Fruit fly (Drosophila melanogaster) whole organism, embryonic: ENCODE results near the gene Sik2.

Source experiments
- ATbp ChIP-seq: fragments of 200-800 bp; sonication (Bioruptor generic); optimal IDR thresholded peaks from 2 replicates; lab custom pipeline; 2017; ENCODE audit warnings: missing biosample characterization, mild to moderate bottlenecking, missing genetic modification characterization, missing genetic modification reagents
- Asciz ChIP-seq: fragments of 200-800 bp; sonication (Bioruptor generic); optimal IDR thresholded peaks from 2 replicates; lab custom pipeline; 2017; ENCODE audit warnings: missing biosample characterization, mild to moderate bottlenecking, missing genetic modification characterization, missing genetic modification reagents
- BtbVII ChIP-seq: fragments of 200-800 bp; sonication (Bioruptor generic); optimal IDR thresholded peaks from 3 replicates; lab custom pipeline; 2017; ENCODE audit warnings: missing biosample characterization, mild to moderate bottlenecking, missing genetic modification characterization
- CG1024 ChIP-seq: fragments of 200-800 bp; sonication (Bioruptor generic); IDR thresholded peaks from 2 replicates; pipeline ENCODE4 v1.3.6; 2022; ENCODE audit warnings: missing biosample characterization, missing genetic modification characterization
- CG13424 ChIP-seq: fragments of 200-800 bp; sonication (Bioruptor generic); optimal IDR thresholded peaks from 2 replicates; lab custom pipeline; 2019; ENCODE audit warnings: missing biosample characterization, mild to moderate bottlenecking, missing genetic modification characterization, moderate library complexity
- CG13624 ChIP-seq: fragments of 200-800 bp; sonication (Bioruptor generic); optimal IDR thresholded peaks from 2 replicates; lab custom pipeline; 2016; ENCODE audit warnings: missing biosample characterization, missing genetic modification characterization
- CG14050 ChIP-seq: fragments of 200-800 bp; sonication (Bioruptor generic); IDR thresholded peaks from 3 replicates; pipeline ENCODE4 v1.3.6; 2022; ENCODE audit warnings: missing biosample characterization, missing genetic modification characterization
- CG1647 ChIP-seq: fragments of 200-800 bp; sonication (Bioruptor generic); optimal IDR thresholded peaks from 3 replicates; lab custom pipeline; 2016; ENCODE audit warnings: missing biosample characterization, missing genetic modification characterization
- CG16813 ChIP-seq: fragments of 200-800 bp; sonication (Bioruptor generic); IDR thresholded peaks from 3 replicates; pipeline ENCODE4 v1.3.6; 2022; ENCODE audit warnings: missing biosample characterization, missing genetic modification characterization; ENCODE audit not compliant: partially characterized antibody
- CG18599 ChIP-seq: fragments of 200-800 bp; sonication (Bioruptor generic); optimal IDR thresholded peaks from 3 replicates; lab custom pipeline; 2017; ENCODE audit warnings: missing biosample characterization, missing genetic modification characterization, mild to moderate bottlenecking, moderate library complexity, missing genetic modification reagents
- CG18619 ChIP-seq: fragments of 200-800 bp; sonication (Bioruptor generic); optimal IDR thresholded peaks from 3 replicates; lab custom pipeline; 2017; ENCODE audit warnings: missing biosample characterization, mild to moderate bottlenecking, missing genetic modification characterization
- CG2889 ChIP-seq: fragments of 200-800 bp; sonication (Bioruptor generic); IDR thresholded peaks from 3 replicates; pipeline ENCODE4 v1.3.6; 2022; ENCODE audit warnings: missing biosample characterization, missing genetic modification characterization
- CG30020 ChIP-seq: fragments of 200-800 bp; optimal IDR thresholded peaks from 2 replicates; lab custom pipeline; 2019; ENCODE audit warnings: missing biosample characterization, mild to moderate bottlenecking, missing genetic modification characterization, moderate library complexity
- CG3838 ChIP-seq: fragments of 200-800 bp; sonication (Bioruptor generic); optimal IDR thresholded peaks from 3 replicates; lab custom pipeline; 2016; ENCODE audit warnings: missing biosample characterization, missing genetic modification characterization
- CG4282 ChIP-seq: fragments of 200-800 bp; sonication (Bioruptor generic); optimal IDR thresholded peaks from 2 replicates; lab custom pipeline; 2016; ENCODE audit warnings: missing biosample characterization, missing genetic modification characterization
- CG4617 ChIP-seq: fragments of 200-800 bp; sonication (Bioruptor generic); optimal IDR thresholded peaks from 3 replicates; lab custom pipeline; 2016; ENCODE audit warnings: missing biosample characterization, missing genetic modification characterization, borderline replicate concordance
- CG4854 ChIP-seq: fragments of 200-800 bp; sonication (Bioruptor generic); optimal IDR thresholded peaks from 2 replicates; lab custom pipeline; 2016; ENCODE audit warnings: missing biosample characterization, missing genetic modification characterization, inconsistent platforms
- CG6272 ChIP-seq: fragments of 200-800 bp; sonication (Bioruptor generic); IDR thresholded peaks from 2 replicates; pipeline ENCODE4 v1.3.6; 2022; ENCODE audit warnings: missing biosample characterization, missing genetic modification characterization
- CG8089 ChIP-seq: fragments of 200-800 bp; sonication (Bioruptor generic); optimal IDR thresholded peaks from 3 replicates; lab custom pipeline; 2016; ENCODE audit warnings: missing biosample characterization, missing genetic modification characterization
- CkIIα-i1 ChIP-seq: fragments of 200-800 bp; sonication (Bioruptor generic); IDR thresholded peaks from 2 replicates; pipeline ENCODE4 v1.3.6; 2022; ENCODE audit warnings: missing biosample characterization, missing genetic modification characterization
- Dad ChIP-seq: fragments of 200-800 bp; sonication (Bioruptor generic); optimal IDR thresholded peaks from 3 replicates; lab custom pipeline; 2016; ENCODE audit warnings: missing biosample characterization, missing genetic modification characterization
- Dfd ChIP-seq, 2 experiments: fragments of >200 bp; optimal IDR thresholded peaks; 2 replicates each; lab custom pipeline; 2017; ENCODE audit warnings: missing biosample characterization in 2 of 2, missing genetic modification characterization in 2 of 2
- HLH4C ChIP-seq: fragments of 200-800 bp; sonication (Bioruptor generic); IDR thresholded peaks from 3 replicates; pipeline ENCODE4 v1.3.6; 2022; ENCODE audit warnings: missing biosample characterization, missing genetic modification characterization; ENCODE audit not compliant: partially characterized antibody
- HmgZ ChIP-seq: fragments of 200-800 bp; sonication (Bioruptor generic); optimal IDR thresholded peaks from 2 replicates; lab custom pipeline; 2018; ENCODE audit warnings: missing biosample characterization, mild to moderate bottlenecking, missing genetic modification characterization
- Hr3 ChIP-seq: fragments of 200-800 bp; sonication (Bioruptor generic); optimal IDR thresholded peaks from 3 replicates; lab custom pipeline; 2016; ENCODE audit warnings: missing biosample characterization, missing genetic modification characterization
- Sin3A ChIP-seq: fragments of >200 bp; optimal IDR thresholded peaks from 2 replicates; lab custom pipeline; 2018
- amos ChIP-seq: fragments of 200-800 bp; sonication (Bioruptor generic); IDR thresholded peaks from 2 replicates; pipeline ENCODE4 v1.3.6; 2022; ENCODE audit warnings: missing biosample characterization, missing genetic modification characterization; ENCODE audit not compliant: partially characterized antibody
- aop ChIP-seq: fragments of 200-800 bp; sonication (Bioruptor generic); IDR thresholded peaks from 2 replicates; pipeline ENCODE4 v1.3.6; 2022; ENCODE audit warnings: missing biosample characterization, missing genetic modification characterization
- bbx ChIP-seq: fragments of 200-800 bp; sonication (Bioruptor generic); IDR thresholded peaks from 2 replicates; pipeline ENCODE4 v1.3.6; 2022; ENCODE audit warnings: missing biosample characterization, missing genetic modification characterization; ENCODE audit not compliant: partially characterized antibody
- br ChIP-seq: fragments of >200 bp; optimal IDR thresholded peaks from 2 replicates; lab custom pipeline; 2017
- chm ChIP-seq: fragments of 200-800 bp; sonication (Bioruptor generic); IDR thresholded peaks from 2 replicates; pipeline ENCODE4 v1.3.6; 2022; ENCODE audit warnings: missing biosample characterization, missing genetic modification characterization
- corto ChIP-seq: fragments of 200-800 bp; sonication (Bioruptor generic); optimal IDR thresholded peaks from 2 replicates; lab custom pipeline; 2016; ENCODE audit warnings: missing biosample characterization, mild to moderate bottlenecking, missing genetic modification characterization, moderate library complexity
- dm ChIP-seq: fragments of 200-800 bp; sonication (Bioruptor generic); optimal IDR thresholded peaks from 3 replicates; lab custom pipeline; 2016; ENCODE audit warnings: missing biosample characterization, missing genetic modification characterization
- dysf ChIP-seq: fragments of 200-800 bp; sonication (Bioruptor generic); IDR thresholded peaks from 3 replicates; pipeline ENCODE4 v1.3.6; 2022; ENCODE audit warnings: missing biosample characterization, missing genetic modification characterization
- en ChIP-seq: fragments of 200-800 bp; sonication (Bioruptor generic); optimal IDR thresholded peaks from 2 replicates; lab custom pipeline; 2016; ENCODE audit warnings: missing biosample characterization, missing genetic modification characterization
- esg ChIP-seq: fragments of 200-800 bp; sonication (Bioruptor generic); conservative IDR thresholded peaks from 2 replicates; pipeline ENCODE4 v1.3.6; 2022; ENCODE audit warnings: missing biosample characterization, missing genetic modification characterization
- ewg ChIP-seq: fragments of 200-800 bp; sonication (Bioruptor generic); optimal IDR thresholded peaks from 3 replicates; lab custom pipeline; 2017; ENCODE audit warnings: mild to moderate bottlenecking, missing biosample characterization, missing genetic modification reagents, missing genetic modification characterization
- hb ChIP-seq: fragments of 200-800 bp; sonication (Bioruptor generic); IDR thresholded peaks from 3 replicates; pipeline ENCODE4 v1.3.6; 2022; ENCODE audit warnings: missing biosample characterization, missing genetic modification characterization; ENCODE audit not compliant: partially characterized antibody
- jumu ChIP-seq: fragments of 200-800 bp; sonication (Bioruptor generic); optimal IDR thresholded peaks from 3 replicates; lab custom pipeline; 2016; ENCODE audit warnings: missing biosample characterization, missing genetic modification characterization
- lab ChIP-seq: fragments of 200-800 bp; sonication (Bioruptor generic); optimal IDR thresholded peaks from 3 replicates; lab custom pipeline; 2017; ENCODE audit warnings: missing biosample characterization, missing genetic modification characterization, mild to moderate bottlenecking, moderate library complexity, missing genetic modification reagents
- lilli ChIP-seq: fragments of 200-800 bp; sonication (Bioruptor generic); optimal IDR thresholded peaks from 3 replicates; lab custom pipeline; 2016; ENCODE audit warnings: missing biosample characterization, missing genetic modification characterization
- lov ChIP-seq, 2 experiments: fragments of 200-800 bp in 1 of 2; fragments of >200 bp in 1 of 2; sonication (Bioruptor generic) in 1 of 2; IDR thresholded peaks in 1 of 2; optimal IDR thresholded peaks in 1 of 2; 2 replicates in 1 of 2; 3 replicates in 1 of 2; pipeline versions ENCODE4 v1.3.6 to Lab custom; 2017 to 2022; ENCODE audit warnings: missing biosample characterization in 1 of 2, missing genetic modification characterization in 1 of 2
- mld ChIP-seq: fragments of 200-800 bp; sonication (Bioruptor generic); IDR thresholded peaks from 3 replicates; pipeline ENCODE4 v1.3.6; 2022; ENCODE audit warnings: missing biosample characterization, missing genetic modification characterization; ENCODE audit not compliant: partially characterized antibody
- pan ChIP-seq, 4 experiments: fragments of >200 bp in 3 of 4; fragments of 200-800 bp in 1 of 4; sonication (Bioruptor generic) in 1 of 4; optimal IDR thresholded peaks in 3 of 4; IDR thresholded peaks in 1 of 4; 2 replicates each; pipeline versions ENCODE4 v1.3.6 to Lab custom; 2017 to 2022; ENCODE audit warnings: missing biosample characterization in 2 of 4, missing genetic modification characterization in 2 of 4, mixed read lengths in 1 of 4
- phol ChIP-seq: fragments of 200-800 bp; sonication (Bioruptor generic); optimal IDR thresholded peaks from 3 replicates; lab custom pipeline; 2018; ENCODE audit warnings: missing biosample characterization, mild to moderate bottlenecking, missing genetic modification characterization, moderate library complexity
- repo ChIP-seq: fragments of 200-800 bp; sonication (Bioruptor generic); optimal IDR thresholded peaks from 2 replicates; lab custom pipeline; 2016; ENCODE audit warnings: missing biosample characterization, missing genetic modification characterization
- scrt ChIP-seq: fragments of 200-800 bp; sonication (Bioruptor generic); optimal IDR thresholded peaks from 2 replicates; lab custom pipeline; 2018; ENCODE audit warnings: missing biosample characterization, mild to moderate bottlenecking, missing genetic modification characterization, moderate library complexity
- slp2 ChIP-seq: fragments of 200-800 bp; sonication (Bioruptor generic); optimal IDR thresholded peaks from 2 replicates; lab custom pipeline; 2016; ENCODE audit warnings: missing biosample characterization, missing genetic modification characterization
- trem ChIP-seq: fragments of 200-800 bp; optimal IDR thresholded peaks from 3 replicates; lab custom pipeline; 2019; ENCODE audit warnings: missing biosample characterization, mild to moderate bottlenecking, missing genetic modification characterization, moderate library complexity
- vvl ChIP-seq: fragments of 200-800 bp; sonication (Bioruptor generic); IDR thresholded peaks from 2 replicates; pipeline ENCODE4 v1.3.6; 2022; ENCODE audit warnings: missing biosample characterization, missing genetic modification characterization
- yki ChIP-seq: fragments of >200 bp; optimal IDR thresholded peaks from 3 replicates; lab custom pipeline; 2018

Gene Sik2

dm6 chrX:2070708-2071063 is 9.0 kb upstream of the Sik2 start (continued):
- TF ChIP-seq repo (GFP tag; lab: Kevin White, UChicago) (no peak), lov (optimal IDR thresholded peaks at IDR 0.05; lab: Kevin White, UChicago) (no peak), lov (GFP tag; IDR thresholded peaks at IDR 0.05; lab: Robert Waterston, UW) (no peak), dm (GFP tag; lab: Kevin White, UChicago) (no peak), CG1024 (GFP tag; lab: Robert Waterston, UW) (peak; percentile 39; the same call in 1 of the 2 replicates), CkIIα-i1 (GFP tag; lab: Robert Waterston, UW) (no peak), CG18599 (peak; percentile 80), lilli (peak; percentile 58), amos (GFP tag; lab: Robert Waterston, UW) (no peak), CG16813 (GFP tag; lab: Robert Waterston, UW) (no peak), CG8089 (GFP tag; lab: Kevin White, UChicago) (peak; percentile 25), ATbp (GFP tag; lab: Kevin White, UChicago) (peak; percentile 46), CG6272 (GFP tag; lab: Robert Waterston, UW) (peak; percentile 39; the same call in 1 of the 2 replicates), aop (GFP tag; lab: Robert Waterston, UW) (no peak), CG4282 (GFP tag; lab: Kevin White, UChicago) (no peak), CG13624 (GFP tag; lab: Kevin White, UChicago) (peak; percentile 76), CG1647 (GFP tag; lab: Kevin White, UChicago) (peak; percentile 28), CG14050 (GFP tag; lab: Robert Waterston, UW) (no peak), CG3838 (GFP tag; lab: Kevin White, UChicago) (no peak), chm (GFP tag; lab: Robert Waterston, UW) (0 out of 2 replicates have a peak, but pooled peaks have one; percentile 38), pan (optimal IDR thresholded peaks at IDR 0.05; lab: Kevin White, UChicago) (no peak), pan (GFP tag; optimal IDR thresholded peaks at IDR 0.05 in 1 of 2, IDR thresholded peaks at IDR 0.05 in 1 of 2) (peak in 1 of 2 experiments; percentile 74), HLH4C (GFP tag; lab: Robert Waterston, UW) (no peak), hb (GFP tag; lab: Robert Waterston, UW) (no peak), CG13424 (tag; lab: Kevin White, UChicago) (peak; percentile 77), bbx (no peak), Dfd (GFP tag; optimal IDR thresholded peaks at IDR 0.05; lab: Kevin White, UChicago) (no peak), yki (no peak), ewg (peak; percentile 19), Dad (GFP tag; lab: Kevin White, UChicago) (peak; percentile 7), slp2 (GFP tag; lab: Kevin White, UChicago) (peak; percentile 35), corto (GFP tag; lab: Kevin White, UChicago) (no peak), jumu (GFP tag; lab: Kevin White, UChicago) (peak; percentile 62), BtbVII (peak; percentile 59), mld (GFP tag; lab: Robert Waterston, UW) (no peak), CG4617 (no peak), lab (GFP tag; lab: Kevin White, UChicago) (peak; percentile 82), Asciz (GFP tag; lab: Kevin White, UChicago) (no peak), vvl (GFP tag; lab: Robert Waterston, UW) (peak; percentile 80), br (lab: Kevin White, UChicago) (no peak), CG30020 (no peak), scrt (peak; percentile 43), trem (no peak), HmgZ (tag; lab: Kevin White, UChicago) (peak; percentile 53), CG18619 (GFP tag; lab: Kevin White, UChicago) (peak; percentile 42), esg (peak; percentile 75), CG2889 (no peak), Hr3 (GFP tag; lab: Kevin White, UChicago) (peak; percentile 11), Sin3A (lab: Kevin White, UChicago) (no peak), dysf (GFP tag; lab: Robert Waterston, UW) (peak; percentile 89), en (GFP tag; lab: Kevin White, UChicago) (peak; percentile 6), phol (peak; percentile 49), CG4854 (no peak)
